Fruit fly (Drosophila melanogaster): ENCODE measurements around the gene Clp.

The Clp gene

dm6 chr2L:866950-867744 is 47.4 kb downstream of the Clp start (continued):
- TF ChIP-seq dsx (GFP tag; optimal IDR thresholded peaks at IDR 0.05; ENCODE audit: poor library complexity, severe bottlenecking): peak; percentile 78
- TF ChIP-seq vri (GFP tag; optimal IDR thresholded peaks at IDR 0.05): peak; percentile 94
- TF ChIP-seq Ets96B (tag; optimal IDR thresholded peaks at IDR 0.05): peak; percentile 87
- peak; percentile 98 for TF ChIP-seq svp (GFP tag)
- TF ChIP-seq CG11902 (GFP tag; optimal IDR thresholded peaks at IDR 0.05): peak; percentile 92
- peak; percentile 96 for TF ChIP-seq Sox14 (GFP tag; optimal IDR thresholded peaks at IDR 0.05)
- peak; percentile 94 for TF ChIP-seq Ets21C (GFP tag; optimal IDR thresholded peaks at IDR 0.05)
- peak; percentile 79 for TF ChIP-seq Lpt (GFP tag; optimal IDR thresholded peaks at IDR 0.05)
- peak; percentile 93 for TF ChIP-seq Eip75B (GFP tag; optimal IDR thresholded peaks at IDR 0.05)
- peak; percentile 95 for TF ChIP-seq cyc (GFP tag; optimal IDR thresholded peaks at IDR 0.05)
- TF ChIP-seq CG3919 (GFP tag; optimal IDR thresholded peaks at IDR 0.05): peak; percentile 94
- peak; percentile 93 for TF ChIP-seq CG6792 (GFP tag; optimal IDR thresholded peaks at IDR 0.05)
- peak; percentile 64 to 88 for TF ChIP-seq ss (GFP tag; optimal IDR thresholded peaks at IDR 0.05)
- peak; percentile 84 for TF ChIP-seq CG1621 (tag; optimal IDR thresholded peaks at IDR 0.05)
- TF ChIP-seq salr (GFP tag; optimal IDR thresholded peaks at IDR 0.05): peak; percentile 85 to 87
- peak; percentile 60 for TF ChIP-seq fd85E (GFP tag; optimal IDR thresholded peaks at IDR 0.05)
- TF ChIP-seq Smox (GFP tag; optimal IDR thresholded peaks at IDR 0.05): peak; percentile 95
- peak; percentile 74 for TF ChIP-seq Blimp-1 (GFP tag; optimal IDR thresholded peaks at IDR 0.05)
- TF ChIP-seq CG10631 (GFP tag; optimal IDR thresholded peaks at IDR 0.05): peak; percentile 93

dm6 chr2L:867899-868605 is 48.3 kb downstream of the Clp start, which contains the start of gene aru:
aru (minus strand) TSS chr2L:868354.
- no peak for TF ChIP-seq cyc (GFP tag; optimal IDR thresholded peaks at IDR 0.05)
- TF ChIP-seq salr (GFP tag; optimal IDR thresholded peaks at IDR 0.05): peak in 1 of 2 experiments; percentile 9
- TF ChIP-seq CG10669 (GFP tag; optimal IDR thresholded peaks at IDR 0.05): peak; percentile 29
- peak; percentile 41 for TF ChIP-seq Met (GFP tag; optimal IDR thresholded peaks at IDR 0.05)
- no peak for TF ChIP-seq CG4318 (GFP tag; optimal IDR thresholded peaks at IDR 0.05)
- TF ChIP-seq spab (GFP tag; optimal IDR thresholded peaks at IDR 0.05): no peak
- peak; percentile 62; the same call in 1 of the 3 replicates for TF ChIP-seq CG6163 (GFP tag; IDR thresholded peaks at IDR 0.05)
- TF ChIP-seq Eip78C (GFP tag): peak; percentile 82
- TF ChIP-seq CG11294 (GFP tag; IDR thresholded peaks at IDR 0.05): no peak
- no peak for TF ChIP-seq Hr38 (GFP tag; optimal IDR thresholded peaks at IDR 0.05)
- TF ChIP-seq CG11762 (GFP tag; optimal IDR thresholded peaks at IDR 0.05; ENCODE audit: insufficient read depth): no peak
- peak; percentile 62; the same call in 1 of the 2 replicates for TF ChIP-seq CG15336 (GFP tag; IDR thresholded peaks at IDR 0.05)
- TF ChIP-seq CG6854 (GFP tag; optimal IDR thresholded peaks at IDR 0.05): no peak
- peak; percentile 16 for TF ChIP-seq OdsH (GFP tag; optimal IDR thresholded peaks at IDR 0.05)
- peak; percentile 21 for TF ChIP-seq Smox (GFP tag; optimal IDR thresholded peaks at IDR 0.05)
- peak; percentile 28 for TF ChIP-seq vri (GFP tag; optimal IDR thresholded peaks at IDR 0.05)
- peak; percentile 57 for TF ChIP-seq fkh (GFP tag; optimal IDR thresholded peaks at IDR 0.05)
- peak; percentile 40 for TF ChIP-seq esn (GFP tag; optimal IDR thresholded peaks at IDR 0.05)
- TF ChIP-seq net (GFP tag; optimal IDR thresholded peaks at IDR 0.05): peak; percentile 10
- no peak for TF ChIP-seq CG31627 (GFP tag; optimal IDR thresholded peaks at IDR 0.05)
- peak; percentile 24 for TF ChIP-seq pdm3 (GFP tag; optimal IDR thresholded peaks at IDR 0.05)
- peak; percentile 12 for TF ChIP-seq achi (GFP tag; optimal IDR thresholded peaks at IDR 0.05)
- no peak for TF ChIP-seq CG1621 (tag; optimal IDR thresholded peaks at IDR 0.05)
- TF ChIP-seq CG7368 (GFP tag; optimal IDR thresholded peaks at IDR 0.05): peak; percentile 12
- no peak for TF ChIP-seq Hr39 (GFP tag; optimal IDR thresholded peaks at IDR 0.05)
- TF ChIP-seq CG3032 (tag; optimal IDR thresholded peaks at IDR 0.05): peak; percentile 22
- no peak for TF ChIP-seq Gug (GFP tag; IDR thresholded peaks at IDR 0.05)
- no peak for TF ChIP-seq dsx (GFP tag; optimal IDR thresholded peaks at IDR 0.05; ENCODE audit: poor library complexity, severe bottlenecking)
- TF ChIP-seq CG32006 (GFP tag; optimal IDR thresholded peaks at IDR 0.05): peak; percentile 37
- TF ChIP-seq ss (GFP tag; optimal IDR thresholded peaks at IDR 0.05): peak; percentile 34 to 65
- TF ChIP-seq Ets21C (GFP tag; optimal IDR thresholded peaks at IDR 0.05): no peak
- TF ChIP-seq lz (GFP tag; optimal IDR thresholded peaks at IDR 0.05): peak; percentile 10
- TF ChIP-seq CG8632 (GFP tag; optimal IDR thresholded peaks at IDR 0.05): peak; percentile 3
- peak; percentile 59; the same call in 2 of the 3 replicates for TF ChIP-seq eg (GFP tag; IDR thresholded peaks at IDR 0.05)
- TF ChIP-seq Sox102F (GFP tag; optimal IDR thresholded peaks at IDR 0.05): peak; percentile 53

All from whole organism, prepupa.